Worm (Caenorhabditis elegans): Measurements from ENCODE around the gene C17C3.24.

C17C3.24 gene

DNA sequence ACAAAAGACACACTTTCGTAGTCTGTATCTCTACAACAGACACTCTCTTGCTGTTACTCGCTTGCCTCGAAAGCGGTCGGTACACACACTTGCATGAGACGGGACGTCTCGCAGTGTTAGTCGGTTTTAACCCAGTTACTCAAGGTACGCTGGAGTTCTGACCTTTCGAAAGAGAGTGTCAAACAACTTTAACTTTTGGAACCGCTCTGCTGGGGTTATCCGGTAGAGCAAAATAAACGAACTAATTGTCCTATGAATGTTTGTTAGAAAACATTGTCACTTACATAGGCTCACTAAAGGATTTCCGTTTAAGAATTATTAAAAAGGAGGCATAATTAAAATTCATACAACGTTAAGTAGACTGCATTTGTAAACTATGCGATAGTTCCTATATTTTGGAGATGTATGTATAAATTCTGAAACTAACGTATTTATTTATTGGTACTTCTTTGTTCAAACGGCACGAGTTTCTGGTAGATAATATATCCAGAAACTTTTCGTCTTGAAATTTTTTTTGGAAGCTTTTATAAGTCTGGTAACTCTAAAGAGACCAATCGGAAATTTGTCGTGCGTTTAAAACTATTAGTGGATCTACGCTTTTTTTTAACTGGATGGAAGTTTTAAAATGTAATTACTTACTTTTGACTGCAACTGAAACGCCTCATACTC lies 2.0 kb upstream of the C17C3.24 start (continued):
- TF ChIP-seq F57C9.4 (tag; optimal IDR thresholded peaks at IDR 0.05) = peak; percentile 95
- peak; percentile 97 for TF ChIP-seq ztf-3 (GFP tag; optimal IDR thresholded peaks at IDR 0.05)
- peak; percentile 91 for TF ChIP-seq lin-26 (GFP tag; IDR thresholded peaks at IDR 0.05)
- TF ChIP-seq attf-6 (GFP tag; IDR thresholded peaks at IDR 0.05) = peak; percentile 100
- peak; percentile 53 for TF ChIP-seq dpl-1 (GFP tag; optimal IDR thresholded peaks at IDR 0.05)
- peak; percentile 75; the same call in 1 of the 2 replicates for TF ChIP-seq lag-1 (GFP tag; IDR thresholded peaks at IDR 0.05)
- peak; percentile 85 for TF ChIP-seq him-1 (tag; optimal IDR thresholded peaks at IDR 0.05)
- TF ChIP-seq C17E4.6 (GFP tag; IDR thresholded peaks at IDR 0.05) = peak; percentile 85
- TF ChIP-seq lin-54 (GFP tag; optimal IDR thresholded peaks at IDR 0.05) = peak; percentile 93
- peak; percentile 47 for TF ChIP-seq efl-1 (GFP tag; optimal IDR thresholded peaks at IDR 0.05)
- peak; percentile 98 for TF ChIP-seq ceh-27 (GFP tag; optimal IDR thresholded peaks at IDR 0.05)
- no peak for TF ChIP-seq B0019.2 (GFP tag; conservative IDR thresholded peaks at IDR 0.05)
- TF ChIP-seq tbx-9 (tag; optimal IDR thresholded peaks at IDR 0.05; ENCODE audit: borderline replicate concordance) = no peak
- peak; percentile 72 for TF ChIP-seq unc-130 (GFP tag; optimal IDR thresholded peaks at IDR 0.05)
- peak; percentile 95 for TF ChIP-seq Y95B8A.8 (GFP tag; IDR thresholded peaks at IDR 0.05)
- TF ChIP-seq pbrm-1 (GFP tag; IDR thresholded peaks at IDR 0.05) = peak; percentile 99
- peak; percentile 40 for TF ChIP-seq T26A5.8 (tag; optimal IDR thresholded peaks at IDR 0.05)
- TF ChIP-seq athp-1 (tag; optimal IDR thresholded peaks at IDR 0.05) = peak; percentile 94
- TF ChIP-seq T07F8.4 (tag; optimal IDR thresholded peaks at IDR 0.05) = peak; percentile 82
- TF ChIP-seq bed-2 (GFP tag; IDR thresholded peaks at IDR 0.05) = peak; percentile 87
- peak; percentile 91 for TF ChIP-seq mel-28 (tag; optimal IDR thresholded peaks at IDR 0.05; ENCODE audit: borderline replicate concordance)
- no peak for TF ChIP-seq lsy-27 (tag; optimal IDR thresholded peaks at IDR 0.05; ENCODE audit: borderline replicate concordance, insufficient read depth)
- TF ChIP-seq dpff-1 (tag; optimal IDR thresholded peaks at IDR 0.05) = peak; percentile 97
- TF ChIP-seq gei-17 (GFP tag; optimal IDR thresholded peaks at IDR 0.05) = peak; percentile 91
- peak; percentile 96 for TF ChIP-seq F52B5.7 (tag; optimal IDR thresholded peaks at IDR 0.05)
- peak; percentile 95 for TF ChIP-seq snpc-1.1 (tag; optimal IDR thresholded peaks at IDR 0.05; ENCODE audit: insufficient read depth)
- TF ChIP-seq nhr-120 (GFP tag; IDR thresholded peaks at IDR 0.05) = 0 out of 2 replicates have a peak, but pooled peaks have one; percentile 35
- TF ChIP-seq hmg-1.2 (GFP tag; IDR thresholded peaks at IDR 0.05) = peak; percentile 90
- TF ChIP-seq K11D2.4 (GFP tag; IDR thresholded peaks at IDR 0.05) = peak; percentile 95
- TF ChIP-seq tbp1 (GFP tag; optimal IDR thresholded peaks at IDR 0.05) = peak; percentile 83
- peak; percentile 51 for TF ChIP-seq B0261.1 (tag; optimal IDR thresholded peaks at IDR 0.05)
- no peak for TF ChIP-seq Y53F4B.3 (GFP tag; IDR thresholded peaks at IDR 0.05)
- TF ChIP-seq nfya-2 (GFP tag; IDR thresholded peaks at IDR 0.05) = 0 out of 2 replicates have a peak, but pooled peaks have one; percentile 55
- TF ChIP-seq ztf-26 (tag; optimal IDR thresholded peaks at IDR 0.05) = peak; percentile 98
- peak; percentile 86 for TF ChIP-seq ztf-22 (GFP tag; optimal IDR thresholded peaks at IDR 0.05)
- TF ChIP-seq nhr-27 (tag; optimal IDR thresholded peaks at IDR 0.05) = peak; percentile 89
- peak; percentile 68; the same call in 1 of the 2 replicates for TF ChIP-seq Y79H2A.3 (GFP tag; conservative IDR thresholded peaks at IDR 0.05)
- peak; percentile 59; the same call in 1 of the 2 replicates for TF ChIP-seq egrh-3 (GFP tag; IDR thresholded peaks at IDR 0.05)
- peak; percentile 93 for TF ChIP-seq F23B12.7 (tag; optimal IDR thresholded peaks at IDR 0.05; ENCODE audit: insufficient read depth)
- peak; percentile 93 for TF ChIP-seq egl-44 (GFP tag; IDR thresholded peaks at IDR 0.05)
- TF ChIP-seq ZK185.1 (tag; optimal IDR thresholded peaks at IDR 0.05; ENCODE audit: poor library complexity, severe bottlenecking) = peak; percentile 98
- TF ChIP-seq B0035.1 (tag; optimal IDR thresholded peaks at IDR 0.05) = peak; percentile 94
- TF ChIP-seq ceh-58 (GFP tag; IDR thresholded peaks at IDR 0.05) = 0 out of 2 replicates have a peak, but pooled peaks have one; percentile 12
- TF ChIP-seq madf-8 (GFP tag; conservative IDR thresholded peaks at IDR 0.05) = peak; percentile 49
- TF ChIP-seq F49E8.2 (tag; optimal IDR thresholded peaks at IDR 0.05; ENCODE audit: insufficient read depth) = peak; percentile 59
- TF ChIP-seq fkh-3 (tag; optimal IDR thresholded peaks at IDR 0.05) = peak; percentile 82

All from whole organism, young adult.